Worm (Caenorhabditis elegans) whole organism, L2 larva: ENCODE data around the gene F46F2.5.

Experiments
- ama-1 ChIP-seq: fragments of 150-350 bp; optimal IDR thresholded peaks from 2 replicates; lab custom pipeline; 2018; ENCODE audit warnings: inconsistent platforms
- blmp-1 ChIP-seq: sonication (generic microtip); optimal IDR thresholded peaks from 2 replicates; lab custom pipeline; 2017; ENCODE audit warnings: missing genetic modification characterization, mild to moderate bottlenecking, missing compliant biosample characterization, antibody characterized with exemption, moderate library complexity; ENCODE audit not compliant: insufficient read depth
- ceh-16 ChIP-seq: fragments of 150-350 bp; optimal IDR thresholded peaks from 2 replicates; lab custom pipeline; 2014; ENCODE audit warnings: missing biosample characterization, missing genetic modification characterization
- elt-1 ChIP-seq: fragments of 150-350 bp; optimal IDR thresholded peaks from 2 replicates; lab custom pipeline; 2014; ENCODE audit warnings: missing biosample characterization, missing genetic modification characterization
- lin-13 ChIP-seq: fragments of 150-350 bp; optimal IDR thresholded peaks from 2 replicates; lab custom pipeline; 2014; ENCODE audit warnings: missing biosample characterization, missing genetic modification reagents, missing genetic modification characterization
- mab-5 ChIP-seq: fragments of 150-350 bp; optimal IDR thresholded peaks from 2 replicates; lab custom pipeline; 2014; ENCODE audit warnings: missing biosample characterization, missing genetic modification characterization
- nhr-11 ChIP-seq: fragments of 150-350 bp; optimal IDR thresholded peaks from 2 replicates; lab custom pipeline; 2014; ENCODE audit warnings: missing biosample characterization, missing genetic modification characterization
- nhr-12 ChIP-seq: fragments of 150-350 bp; optimal IDR thresholded peaks from 2 replicates; lab custom pipeline; 2014; ENCODE audit warnings: missing biosample characterization, missing genetic modification characterization
- snpc-4 ChIP-seq: fragments of 150-350 bp; optimal IDR thresholded peaks from 2 replicates; lab custom pipeline; 2014; ENCODE audit warnings: missing biosample characterization, missing genetic modification characterization
- unc-62 ChIP-seq: fragments of 150-350 bp; optimal IDR thresholded peaks from 2 replicates; lab custom pipeline; 2014; ENCODE audit warnings: missing biosample characterization, missing genetic modification reagents, missing genetic modification characterization
- ztf-1 ChIP-seq: fragments of 200-800 bp; sonication (Bioruptor generic); conservative IDR thresholded peaks from 2 replicates; pipeline ENCODE4 v1.3.6; 2022; ENCODE audit warnings: missing genetic modification characterization, missing compliant biosample characterization
- ztf-11 ChIP-seq: sonication (generic microtip); optimal IDR thresholded peaks from 2 replicates; lab custom pipeline; 2017; ENCODE audit warnings: missing biosample characterization, missing genetic modification characterization

ce11 chrX:15280318-15280717 is 17.8 kb downstream of the F46F2.5 start:
- TF ChIP-seq snpc-4 (tag; lab: Kevin White, UChicago): no peak
- no peak for TF ChIP-seq ztf-11
- no peak for TF ChIP-seq ceh-16 (tag; lab: Kevin White, UChicago)
- no peak for TF ChIP-seq blmp-1
- TF ChIP-seq ama-1 (lab: Kevin White, UChicago): no peak
- no peak for TF ChIP-seq mab-5 (tag; lab: Kevin White, UChicago)
- TF ChIP-seq nhr-11: no peak
- TF ChIP-seq elt-1: no peak
- TF ChIP-seq ztf-1: no peak
- no peak for TF ChIP-seq unc-62 (GFP tag; lab: Kevin White, UChicago)
- TF ChIP-seq nhr-12 (tag; lab: Kevin White, UChicago): no peak
- no peak for TF ChIP-seq lin-13
